Worm (Caenorhabditis elegans): ENCODE measurements around the gene Y54F10AL.1.
A peak's percentile ranks its signal among the peaks of the same experiment; 100 is the strongest.

Y54F10AL.1 gene

ce11 chrIII:2507938-2508337 is 20.4 kb downstream of the Y54F10AL.1 start, which contains the start of gene Y54F10AM.8:
Gene Y54F10AM.8 (minus strand): TSS chrIII:2507972.
- TF ChIP-seq him-1 (tag; optimal IDR thresholded peaks at IDR 0.05) (no peak), dao-5 (tag; optimal IDR thresholded peaks at IDR 0.05) (no peak), W03F9.2 (tag; optimal IDR thresholded peaks at IDR 0.05) (no peak)

- TF ChIP-seq him-1 (tag; optimal IDR thresholded peaks at IDR 0.05), result no peak
- no peak for TF ChIP-seq dao-5 (tag; optimal IDR thresholded peaks at IDR 0.05)
- TF ChIP-seq W03F9.2 (tag; optimal IDR thresholded peaks at IDR 0.05), result no peak
Observed at ce11 chrIII:2508518-2508917, 21.0 kb downstream of the Y54F10AL.1 start, which contains the start of gene Y54F10AM.6. Gene Y54F10AM.6 (plus strand): TSS chrIII:2508818.

ce11 chrIII:2515461-2515860 is 28.0 kb downstream of the Y54F10AL.1 start:
- no peak for TF ChIP-seq him-1 (tag; optimal IDR thresholded peaks at IDR 0.05)
- no peak for TF ChIP-seq dao-5 (tag; optimal IDR thresholded peaks at IDR 0.05)
- no peak for TF ChIP-seq W03F9.2 (tag; optimal IDR thresholded peaks at IDR 0.05)

- TF ChIP-seq dao-5 (tag; optimal IDR thresholded peaks at IDR 0.05) (no peak), W03F9.2 (tag; optimal IDR thresholded peaks at IDR 0.05) (peak; percentile 96), him-1 (tag; optimal IDR thresholded peaks at IDR 0.05) (peak; percentile 69)
Observed at ce11 chrIII:2528621-2529113, 41.2 kb downstream of the Y54F10AL.1 start, which contains the start of the genes Y54F10AM.15, rbc-2 and ndua-8. Gene Y54F10AM.15 (minus strand): TSS chrIII:2528679. Gene rbc-2 (minus strand): TSS chrIII:2528689. Gene ndua-8 (plus strand): TSS chrIII:2529063.

ce11 chrIII:2530313-2530712 is 42.8 kb downstream of the Y54F10AL.1 start, which contains the start of gene cone-1:
Gene cone-1 (plus strand): TSS chrIII:2530613.
- TF ChIP-seq him-1 (tag; optimal IDR thresholded peaks at IDR 0.05) (no peak), dao-5 (tag; optimal IDR thresholded peaks at IDR 0.05) (no peak), W03F9.2 (tag; optimal IDR thresholded peaks at IDR 0.05) (no peak)

ce11 chrIII:2532716-2533115 is 45.2 kb downstream of the Y54F10AL.1 start:
- TF ChIP-seq W03F9.2 (tag; optimal IDR thresholded peaks at IDR 0.05), result no peak
- TF ChIP-seq him-1 (tag; optimal IDR thresholded peaks at IDR 0.05), result peak; percentile 88

ce11 chrIII:2535122-2535521 is 47.6 kb downstream of the Y54F10AL.1 start:
- no peak for TF ChIP-seq W03F9.2 (tag; optimal IDR thresholded peaks at IDR 0.05)
- TF ChIP-seq him-1 (tag; optimal IDR thresholded peaks at IDR 0.05), result peak; percentile 49
- no peak for TF ChIP-seq dao-5 (tag; optimal IDR thresholded peaks at IDR 0.05)

ce11 chrIII:2540520-2540919 is 53.0 kb downstream of the Y54F10AL.1 start:
- TF ChIP-seq him-1 (tag; optimal IDR thresholded peaks at IDR 0.05) (no peak), dao-5 (tag; optimal IDR thresholded peaks at IDR 0.05) (no peak), W03F9.2 (tag; optimal IDR thresholded peaks at IDR 0.05) (no peak)

All from whole organism, L4/young adult.